Worm (Caenorhabditis elegans): ENCODE results near the gene C14C11.4.
A peak's percentile ranks its signal among the peaks of the same experiment; 100 is the strongest.

The C14C11.4 gene

DNA sequence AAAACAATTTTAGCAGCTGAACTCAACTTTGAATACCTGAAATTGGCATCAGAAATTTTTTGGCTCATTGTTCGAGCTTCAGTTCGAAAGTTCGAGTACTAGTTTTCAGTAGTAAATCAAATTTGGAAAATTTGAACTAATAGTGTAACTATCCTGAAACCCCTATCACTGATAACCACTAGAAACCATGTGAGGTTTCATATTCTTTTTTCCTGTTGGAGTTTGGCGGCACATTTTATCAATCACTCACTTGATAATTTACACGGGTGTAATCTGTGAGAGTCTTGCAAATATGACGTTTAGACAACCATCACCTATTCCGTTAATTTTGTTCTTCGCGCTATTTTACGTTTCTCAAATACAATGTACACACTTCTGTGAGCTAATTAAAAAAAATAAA, at the start of gene C14C11.4:
Gene C14C11.4, plus strand, starts transcription at position 252 of the 400 bp plus-strand sequence.
- TF ChIP-seq swsn-7 (tag; optimal IDR thresholded peaks at IDR 0.05) (no peak), F16B12.6 (tag; optimal IDR thresholded peaks at IDR 0.05) (no peak), tbx-2 (tag; optimal IDR thresholded peaks at IDR 0.05) (no peak), efl-1 (optimal IDR thresholded peaks at IDR 0.05) (no peak), efl-1 (GFP tag; optimal IDR thresholded peaks at IDR 0.05 in 1 of 2) (peak in 1 of 2 experiments; percentile 67), nhr-90 (tag; optimal IDR thresholded peaks at IDR 0.05; ENCODE audit: poor library complexity) (no peak), blmp-1 (tag; optimal IDR thresholded peaks at IDR 0.05) (no peak), nhr-47 (tag; optimal IDR thresholded peaks at IDR 0.05) (no peak), elt-2 (tag; optimal IDR thresholded peaks at IDR 0.05) (peak; percentile 53), lin-39 (tag; optimal IDR thresholded peaks at IDR 0.05) (no peak), zip-4 (GFP tag; optimal IDR thresholded peaks at IDR 0.05) (no peak), rnt-1 (tag; optimal IDR thresholded peaks at IDR 0.05) (no peak), lin-15B (tag; optimal IDR thresholded peaks at IDR 0.05) (no peak)

ce11 chrV:5601263-5601662, 46.1 kb upstream of the C14C11.4 start, which contains the start of gene CD4.8:
Gene CD4.8, minus strand, starts transcription at chrV:5601363.
- TF ChIP-seq sox-4 (tag; optimal IDR thresholded peaks at IDR 0.05) (no peak), mep-1 (tag; optimal IDR thresholded peaks at IDR 0.05) (no peak), nhr-19 (GFP tag; conservative IDR thresholded peaks at IDR 0.05) (no peak), nhr-47 (tag; optimal IDR thresholded peaks at IDR 0.05) (no peak), ceh-63 (GFP tag; optimal IDR thresholded peaks at IDR 0.05) (no peak), mef-2 (tag; optimal IDR thresholded peaks at IDR 0.05) (no peak), aly-2 (tag; optimal IDR thresholded peaks at IDR 0.05) (no peak), sptf-1 (tag; optimal IDR thresholded peaks at IDR 0.05) (no peak), zag-1 (tag; optimal IDR thresholded peaks at IDR 0.05) (no peak), irx-1 (tag; optimal IDR thresholded peaks at IDR 0.05) (no peak), lin-39 (tag; optimal IDR thresholded peaks at IDR 0.05) (no peak), C04F5.9 (tag; optimal IDR thresholded peaks at IDR 0.05) (no peak), mdl-1 (tag; optimal IDR thresholded peaks at IDR 0.05) (no peak), fos-1 (tag; optimal IDR thresholded peaks at IDR 0.05) (no peak)

- no peak for TF ChIP-seq ceh-63 (GFP tag; optimal IDR thresholded peaks at IDR 0.05)
- TF ChIP-seq rnt-1 (tag; optimal IDR thresholded peaks at IDR 0.05), result peak; percentile 38
Observed at ce11 chrV:5606255-5606654, 41.2 kb upstream of the C14C11.4 start, which contains the start of gene CD4.1. Gene CD4.1, plus strand, starts transcription at chrV:5606555.

DNA sequence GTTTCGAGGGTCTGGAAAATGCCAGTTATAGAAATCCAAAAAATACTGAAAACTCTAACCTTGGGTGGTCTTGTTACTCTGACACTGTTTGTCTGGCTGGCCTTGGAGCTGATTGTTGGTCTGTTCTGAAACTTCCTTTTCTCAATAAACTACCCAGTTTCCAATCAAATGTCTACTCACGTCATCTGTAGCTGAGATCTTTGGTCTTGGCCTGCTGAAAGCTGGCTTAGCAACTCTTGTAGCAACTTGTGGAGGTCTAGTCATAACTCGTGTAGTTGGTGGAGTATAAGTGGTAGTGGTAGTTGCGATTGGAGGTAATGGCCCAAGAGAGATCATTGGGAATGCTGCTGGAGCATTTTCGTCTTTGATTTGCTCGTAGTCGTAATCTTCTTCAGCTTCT, 37.2 kb upstream of the C14C11.4 start:
- TF ChIP-seq sup-37 (GFP tag; optimal IDR thresholded peaks at IDR 0.05), result no peak
- no peak for TF ChIP-seq swsn-7 (tag; optimal IDR thresholded peaks at IDR 0.05)
- TF ChIP-seq elt-2 (tag; optimal IDR thresholded peaks at IDR 0.05), result no peak
- no peak for TF ChIP-seq nhr-77 (tag; optimal IDR thresholded peaks at IDR 0.05)
- TF ChIP-seq irx-1 (tag; optimal IDR thresholded peaks at IDR 0.05), result no peak
- TF ChIP-seq lin-13 (GFP tag; optimal IDR thresholded peaks at IDR 0.05), result no peak
- no peak for TF ChIP-seq tlp-1 (tag; optimal IDR thresholded peaks at IDR 0.05)
- no peak for TF ChIP-seq nhr-90 (tag; optimal IDR thresholded peaks at IDR 0.05; ENCODE audit: poor library complexity)
- TF ChIP-seq nhr-85 (tag), result no peak
- TF ChIP-seq nhr-237 (tag; optimal IDR thresholded peaks at IDR 0.05), result no peak
- no peak for TF ChIP-seq rnt-1 (tag; optimal IDR thresholded peaks at IDR 0.05)
- TF ChIP-seq lin-15B (tag; optimal IDR thresholded peaks at IDR 0.05), result no peak
- TF ChIP-seq unc-62 (GFP tag; optimal IDR thresholded peaks at IDR 0.05), result no peak
- TF ChIP-seq jun-1 (tag; optimal IDR thresholded peaks at IDR 0.05), result no peak
- TF ChIP-seq C16A3.4 (tag; optimal IDR thresholded peaks at IDR 0.05), result no peak
- no peak for TF ChIP-seq zip-4 (GFP tag; optimal IDR thresholded peaks at IDR 0.05)

DNA sequence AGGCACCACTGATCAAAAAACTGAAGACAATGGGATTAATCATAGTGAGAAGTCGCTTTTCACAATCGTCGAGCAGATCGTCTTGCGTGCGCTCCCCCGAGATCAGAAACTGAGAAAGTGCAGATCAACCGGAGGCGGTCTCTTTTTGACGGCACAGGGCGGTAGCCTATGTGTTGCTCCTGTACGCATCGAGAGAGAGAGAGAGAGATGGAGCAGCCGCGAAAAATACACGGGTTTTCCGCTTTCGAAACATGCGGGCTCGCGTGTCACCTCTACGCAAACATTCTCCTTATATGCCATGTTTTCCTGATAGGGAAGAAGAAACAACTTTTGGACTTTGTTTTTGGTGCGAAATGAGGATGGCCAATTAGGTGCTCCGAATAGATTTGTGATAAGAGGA, 34.3 kb upstream of the C14C11.4 start, which contains the start of gene lrpc-1:
Gene lrpc-1, minus strand, starts transcription at position 101 of the 400 bp plus-strand sequence.
- TF ChIP-seq irx-1 (tag; optimal IDR thresholded peaks at IDR 0.05) (no peak), ceh-82 (tag; optimal IDR thresholded peaks at IDR 0.05) (no peak), mef-2 (tag; optimal IDR thresholded peaks at IDR 0.05) (no peak), fkh-4 (tag; optimal IDR thresholded peaks at IDR 0.05; ENCODE audit: borderline replicate concordance) (no peak)

Data from whole organism, L1 larva.